Fruit fly (Drosophila melanogaster): Measurements from ENCODE around the gene CG17931.

Gene CG17931

dm6 chr3R:16338342-16338741 is 20.9 kb downstream of the CG17931 start (continued):
- TF ChIP-seq CG10462 (GFP tag; optimal IDR thresholded peaks at IDR 0.05) (no peak), CG4360 (GFP tag; IDR thresholded peaks at IDR 0.05) (peak; percentile 97), HLH3B (GFP tag; IDR thresholded peaks at IDR 0.05) (no peak), CG1602 (GFP tag; optimal IDR thresholded peaks at IDR 0.05) (no peak), Hr39 (optimal IDR thresholded peaks at IDR 0.05) (no peak), Max (GFP tag; optimal IDR thresholded peaks at IDR 0.05) (no peak), Chrac-16 (GFP tag; optimal IDR thresholded peaks at IDR 0.05) (no peak), oc (tag; optimal IDR thresholded peaks at IDR 0.05) (no peak), sens (GFP tag) (peak; percentile 63), CG13424 (tag; optimal IDR thresholded peaks at IDR 0.05) (no peak), NK7.1 (GFP tag; optimal IDR thresholded peaks at IDR 0.05) (no peak), Lhr (GFP tag; optimal IDR thresholded peaks at IDR 0.05) (peak; percentile 78), CoRest (tag; optimal IDR thresholded peaks at IDR 0.05) (peak; percentile 9), CG17361 (GFP tag; IDR thresholded peaks at IDR 0.05) (peak; percentile 18; the same call in 1 of the 3 replicates), ssp (GFP tag; IDR thresholded peaks at IDR 0.05) (no peak), ATbp (GFP tag; optimal IDR thresholded peaks at IDR 0.05) (no peak), Nf-YA (GFP tag; IDR thresholded peaks at IDR 0.05) (peak; percentile 38; the same call in 1 of the 2 replicates), zfh2 (GFP tag; optimal IDR thresholded peaks at IDR 0.05) (no peak), Stat92E (GFP tag; optimal IDR thresholded peaks at IDR 0.05) (peak in 1 of 3 experiments; percentile 89), sug (tag; optimal IDR thresholded peaks at IDR 0.05) (no peak), CG12155 (GFP tag; optimal IDR thresholded peaks at IDR 0.05) (no peak), Deaf1 (tag; optimal IDR thresholded peaks at IDR 0.05) (no peak), CG6272 (GFP tag; IDR thresholded peaks at IDR 0.05) (no peak), cad (GFP tag; optimal IDR thresholded peaks at IDR 0.05) (no peak), CG14014 (GFP tag; IDR thresholded peaks at IDR 0.05) (no peak), ewg (GFP tag; optimal IDR thresholded peaks at IDR 0.05) (no peak), Aef1 (GFP tag; IDR thresholded peaks at IDR 0.05) (peak; percentile 76), Taf1 (GFP tag; IDR thresholded peaks at IDR 0.05) (no peak), trh (GFP tag; optimal IDR thresholded peaks at IDR 0.05) (no peak), CG11695 (GFP tag; IDR thresholded peaks at IDR 0.05) (no peak), D (optimal IDR thresholded peaks at IDR 0.05) (no peak), D (GFP tag; optimal IDR thresholded peaks at IDR 0.05) (no peak), wdn (GFP tag; IDR thresholded peaks at IDR 0.05) (no peak), sna (GFP tag; IDR thresholded peaks at IDR 0.05; ENCODE audit: partially characterized antibody) (no peak), D19A (tag; optimal IDR thresholded peaks at IDR 0.05) (peak; percentile 45), scrt (GFP tag; optimal IDR thresholded peaks at IDR 0.05) (no peak), CG10565 (GFP tag; optimal IDR thresholded peaks at IDR 0.05) (no peak), twi (tag; optimal IDR thresholded peaks at IDR 0.05) (peak; percentile 6), Tbp (GFP tag; optimal IDR thresholded peaks at IDR 0.05) (peak; percentile 92), cwo (GFP tag; optimal IDR thresholded peaks at IDR 0.05) (no peak), CG3281 (GFP tag; optimal IDR thresholded peaks at IDR 0.05) (no peak), CG9727 (GFP tag; optimal IDR thresholded peaks at IDR 0.05) (no peak), sens-2 (GFP tag; IDR thresholded peaks at IDR 0.05) (no peak), CG6813 (GFP tag; optimal IDR thresholded peaks at IDR 0.05) (no peak), CG4820 (GFP tag; optimal IDR thresholded peaks at IDR 0.05) (no peak), CG8765 (GFP tag; IDR thresholded peaks at IDR 0.05) (no peak), CG2199 (GFP tag; IDR thresholded peaks at IDR 0.05) (peak; percentile 47; the same call in 2 of the 3 replicates), gsb (GFP tag; IDR thresholded peaks at IDR 0.05) (no peak), bigmax (GFP tag; optimal IDR thresholded peaks at IDR 0.05) (no peak), CG6689 (GFP tag; IDR thresholded peaks at IDR 0.05) (no peak), CG15514 (GFP tag; optimal IDR thresholded peaks at IDR 0.05) (peak; percentile 77), CG7556 (GFP tag; optimal IDR thresholded peaks at IDR 0.05) (no peak), CG17612 (GFP tag; IDR thresholded peaks at IDR 0.05) (no peak)
